ENCODE assay signal across 5 worm cellular contexts in genomic region chrII:12222524-12222923, ce11.
A peak's percentile ranks its signal among the peaks of the same experiment; 100 is the strongest.
TF ChIP-seq lines count a peak whose summit lies in the region.

No protein-coding gene starts in this region.

TF ChIP-seq in whole organism, L1 larva, 84 proteins besides CTCF, POLR2A, EP300 and RAD21 (continues in another document):
- TF ChIP-seq lin-15B (tag; optimal IDR thresholded peaks at IDR 0.05; lab: Kevin White, UChicago) (peak; percentile 15), lir-3 (tag; optimal IDR thresholded peaks at IDR 0.05; lab: Kevin White, UChicago; ENCODE audit: poor library complexity) (no peak), elt-3 (tag; optimal IDR thresholded peaks at IDR 0.05; lab: Kevin White, UChicago) (peak in 2 of 6 experiments; percentile 15 to 56), ceh-90 (tag; optimal IDR thresholded peaks at IDR 0.05; lab: Kevin White, UChicago) (no peak), aha-1 (tag; optimal IDR thresholded peaks at IDR 0.05; lab: Kevin White, UChicago) (no peak), mef-2 (tag; optimal IDR thresholded peaks at IDR 0.05; lab: Kevin White, UChicago) (no peak), snu-23 (GFP tag; optimal IDR thresholded peaks at IDR 0.05; lab: Kevin White, UChicago) (peak; percentile 92), nhr-90 (tag; optimal IDR thresholded peaks at IDR 0.05; lab: Kevin White, UChicago; ENCODE audit: poor library complexity) (peak; percentile 54), fkh-8 (tag; optimal IDR thresholded peaks at IDR 0.05; lab: Kevin White, UChicago) (peak; percentile 77), sup-37 (GFP tag; optimal IDR thresholded peaks at IDR 0.05; lab: Kevin White, UChicago) (peak; percentile 52), nhr-84 (tag; optimal IDR thresholded peaks at IDR 0.05; lab: Kevin White, UChicago) (no peak), aly-2 (tag; optimal IDR thresholded peaks at IDR 0.05; lab: Kevin White, UChicago) (peak; percentile 26), C34B4.2 (tag; optimal IDR thresholded peaks at IDR 0.05; lab: Kevin White, UChicago) (no peak), lin-39 (tag; optimal IDR thresholded peaks at IDR 0.05; lab: Kevin White, UChicago) (no peak), irx-1 (tag; optimal IDR thresholded peaks at IDR 0.05; lab: Kevin White, UChicago) (peak; percentile 56), nhr-85 (tag; lab: Kevin White, UChicago) (peak; percentile 90), skn-1 (tag; optimal IDR thresholded peaks at IDR 0.05; lab: Kevin White, UChicago) (peak; percentile 72), ztf-4 (tag; optimal IDR thresholded peaks at IDR 0.05; lab: Kevin White, UChicago) (peak; percentile 10)

TF ChIP-seq in whole organism, L3 larva, 47 proteins besides CTCF, POLR2A, EP300 and RAD21 (continues in another document):
- TF ChIP-seq nhr-76 (tag; optimal IDR thresholded peaks at IDR 0.05; lab: Kevin White, UChicago) (no peak), lin-39 (tag; optimal IDR thresholded peaks at IDR 0.05; lab: Kevin White, UChicago) (peak; percentile 76), fos-1 (tag; optimal IDR thresholded peaks at IDR 0.05; lab: Kevin White, UChicago) (no peak), nhr-23 (tag; optimal IDR thresholded peaks at IDR 0.05; lab: Kevin White, UChicago) (peak; percentile 65), hmg-11 (tag; optimal IDR thresholded peaks at IDR 0.05; lab: Kevin White, UChicago) (peak; percentile 92), fkh-2 (tag; optimal IDR thresholded peaks at IDR 0.05; lab: Kevin White, UChicago) (no peak), nhr-77 (tag; optimal IDR thresholded peaks at IDR 0.05; lab: Kevin White, UChicago) (no peak), ztf-11 (tag; optimal IDR thresholded peaks at IDR 0.05; lab: Kevin White, UChicago) (no peak), ceh-82 (tag; optimal IDR thresholded peaks at IDR 0.05; lab: Kevin White, UChicago) (no peak), ZK546.5 (tag; optimal IDR thresholded peaks at IDR 0.05; lab: Kevin White, UChicago) (no peak), elt-3 (tag; optimal IDR thresholded peaks at IDR 0.05; lab: Kevin White, UChicago) (no peak), pqm-1 (tag; optimal IDR thresholded peaks at IDR 0.05; lab: Kevin White, UChicago) (no peak), ama-1 (optimal IDR thresholded peaks at IDR 0.05; lab: Kevin White, UChicago) (peak; percentile 5), ceh-16 (tag; optimal IDR thresholded peaks at IDR 0.05; lab: Kevin White, UChicago) (no peak), nhr-43 (tag; optimal IDR thresholded peaks at IDR 0.05; lab: Kevin White, UChicago; ENCODE audit: poor library complexity, severe bottlenecking) (peak; percentile 67), snpc-4 (tag; optimal IDR thresholded peaks at IDR 0.05; lab: Kevin White, UChicago) (peak; percentile 88), nhr-237 (tag; optimal IDR thresholded peaks at IDR 0.05; lab: Kevin White, UChicago) (no peak), unc-62 (GFP tag; optimal IDR thresholded peaks at IDR 0.05; lab: Kevin White, UChicago) (peak; percentile 31), mdl-1 (tag; optimal IDR thresholded peaks at IDR 0.05; lab: Kevin White, UChicago) (no peak), unc-39 (tag; optimal IDR thresholded peaks at IDR 0.05; lab: Kevin White, UChicago) (no peak)

TF ChIP-seq in whole organism, early embryonic, 17 proteins besides CTCF, POLR2A, EP300 and RAD21:
- no peak for TF ChIP-seq pes-1 (GFP tag; IDR thresholded peaks at IDR 0.05; lab: Robert Waterston, UW)
- TF ChIP-seq B0310.2 (tag; optimal IDR thresholded peaks at IDR 0.05; lab: Kevin White, UChicago): no peak
- peak; percentile 50 for TF ChIP-seq F13C5.2 (tag; optimal IDR thresholded peaks at IDR 0.05; lab: Kevin White, UChicago)
- TF ChIP-seq hnd-1 (tag; optimal IDR thresholded peaks at IDR 0.05; lab: Kevin White, UChicago): no peak
- TF ChIP-seq sea-1 (GFP tag; conservative IDR thresholded peaks at IDR 0.05; lab: Robert Waterston, UW): no peak
- TF ChIP-seq tbx-37 (GFP tag; conservative IDR thresholded peaks at IDR 0.05; lab: Robert Waterston, UW): no peak
- TF ChIP-seq aly-1 (tag; optimal IDR thresholded peaks at IDR 0.05; lab: Kevin White, UChicago): peak; percentile 64
- TF ChIP-seq tbx-11 (GFP tag; IDR thresholded peaks at IDR 0.05; lab: Robert Waterston, UW): no peak
- TF ChIP-seq tra-4 (tag; optimal IDR thresholded peaks at IDR 0.05; lab: Kevin White, UChicago): no peak
- TF ChIP-seq ama-1 (optimal IDR thresholded peaks at IDR 0.05; lab: Kevin White, UChicago): no peak
- TF ChIP-seq ceh-13 (GFP tag; optimal IDR thresholded peaks at IDR 0.05; lab: Kevin White, UChicago): no peak
- TF ChIP-seq hmbx-1 (tag; optimal IDR thresholded peaks at IDR 0.05; lab: Kevin White, UChicago): no peak
- no peak for TF ChIP-seq flt-1 (GFP tag; IDR thresholded peaks at IDR 0.05; lab: Robert Waterston, UW)
- TF ChIP-seq hmg-4 (GFP tag; optimal IDR thresholded peaks at IDR 0.05; lab: Kevin White, UChicago): peak; percentile 70
- TF ChIP-seq ceh-36 (tag; optimal IDR thresholded peaks at IDR 0.05; lab: Kevin White, UChicago): no peak
- peak; percentile 22 for TF ChIP-seq ets-7 (tag; optimal IDR thresholded peaks at IDR 0.05; lab: Kevin White, UChicago)
- no peak for TF ChIP-seq scrt-1 (GFP tag; IDR thresholded peaks at IDR 0.05; lab: Robert Waterston, UW)

TF ChIP-seq in whole organism, midembryonic, 9 proteins besides CTCF, POLR2A, EP300 and RAD21:
- peak; percentile 71; the same call in 1 of the 2 replicates for TF ChIP-seq flt-1 (GFP tag; IDR thresholded peaks at IDR 0.05; lab: Robert Waterston, UW)
- TF ChIP-seq cog-1 (tag; optimal IDR thresholded peaks at IDR 0.05; lab: Kevin White, UChicago): peak; percentile 61
- TF ChIP-seq ztf-29 (GFP tag; IDR thresholded peaks at IDR 0.05; lab: Robert Waterston, UW): no peak
- no peak for TF ChIP-seq T22C8.4 (GFP tag; IDR thresholded peaks at IDR 0.05; lab: Robert Waterston, UW)
- TF ChIP-seq tab-1 (GFP tag; IDR thresholded peaks at IDR 0.05; lab: Robert Waterston, UW): 0 out of 2 replicates have a peak, but pooled peaks have one; percentile 61
- no peak; the same call in 1 of the 2 replicates for TF ChIP-seq ztf-23 (GFP tag; IDR thresholded peaks at IDR 0.05; lab: Robert Waterston, UW)

TF ChIP-seq in whole organism, young adult, 124 proteins besides CTCF, POLR2A, EP300 and RAD21 (continues in another document):
- peak; percentile 78; the same call in 1 of the 2 replicates for TF ChIP-seq hmg-1.2 (GFP tag; IDR thresholded peaks at IDR 0.05; lab: Robert Waterston, UW)
- no peak for TF ChIP-seq F57C9.4 (tag; optimal IDR thresholded peaks at IDR 0.05; lab: Kevin White, UChicago)
- TF ChIP-seq aptf-3 (GFP tag; IDR thresholded peaks at IDR 0.05; lab: Robert Waterston, UW): no peak
- TF ChIP-seq ekl-4 (GFP tag; IDR thresholded peaks at IDR 0.05; lab: Robert Waterston, UW): peak; percentile 79
- TF ChIP-seq mxl-1 (tag; optimal IDR thresholded peaks at IDR 0.05; lab: Kevin White, UChicago): no peak
- no peak for TF ChIP-seq sdz-38 (tag; optimal IDR thresholded peaks at IDR 0.05; lab: Kevin White, UChicago)
- peak; percentile 36 for TF ChIP-seq gei-17 (GFP tag; optimal IDR thresholded peaks at IDR 0.05; lab: Kevin White, UChicago)
- peak; percentile 98 for TF ChIP-seq zfh-2 (GFP tag; conservative IDR thresholded peaks at IDR 0.05; lab: Robert Waterston, UW)
- peak; percentile 67; the same call in 1 of the 2 replicates for TF ChIP-seq K11D2.4 (GFP tag; IDR thresholded peaks at IDR 0.05; lab: Robert Waterston, UW)
- TF ChIP-seq mcd-1 (GFP tag; IDR thresholded peaks at IDR 0.05; lab: Robert Waterston, UW): peak; percentile 68
- peak; percentile 30 for TF ChIP-seq nhr-90 (tag; optimal IDR thresholded peaks at IDR 0.05; lab: Kevin White, UChicago)
- peak; percentile 54 for TF ChIP-seq chd-7 (tag; optimal IDR thresholded peaks at IDR 0.05; lab: Kevin White, UChicago)
- peak; percentile 36 for TF ChIP-seq die-1 (tag; optimal IDR thresholded peaks at IDR 0.05; lab: Kevin White, UChicago)
- TF ChIP-seq ztf-18 (tag; optimal IDR thresholded peaks at IDR 0.05; lab: Kevin White, UChicago): peak; percentile 33
- no peak for TF ChIP-seq Y79H2A.3 (GFP tag; conservative IDR thresholded peaks at IDR 0.05; lab: Robert Waterston, UW)
- peak; percentile 79 for TF ChIP-seq nfyb-1 (GFP tag; IDR thresholded peaks at IDR 0.05; lab: Robert Waterston, UW)
- TF ChIP-seq aptf-2 (GFP tag; conservative IDR thresholded peaks at IDR 0.05; lab: Robert Waterston, UW): no peak
- no peak for TF ChIP-seq atf-7 (tag; optimal IDR thresholded peaks at IDR 0.05; lab: Kevin White, UChicago)
- TF ChIP-seq ztf-6 (GFP tag; IDR thresholded peaks at IDR 0.05; lab: Robert Waterston, UW): no peak
- TF ChIP-seq madf-10 (tag; optimal IDR thresholded peaks at IDR 0.05; lab: Kevin White, UChicago): peak; percentile 78
- peak; percentile 10; the same call in 1 of the 2 replicates for TF ChIP-seq F33H1.4 (GFP tag; IDR thresholded peaks at IDR 0.05; lab: Robert Waterston, UW)
- no peak for TF ChIP-seq let-526 (GFP tag; IDR thresholded peaks at IDR 0.05; lab: Robert Waterston, UW)
- peak; percentile 65 for TF ChIP-seq K12H6.12 (tag; optimal IDR thresholded peaks at IDR 0.05; lab: Kevin White, UChicago)
- no peak for TF ChIP-seq F10E7.11 (tag; optimal IDR thresholded peaks at IDR 0.05; lab: Kevin White, UChicago)
- peak; percentile 75 for TF ChIP-seq dox-1 (GFP tag; IDR thresholded peaks at IDR 0.05; lab: Robert Waterston, UW)
- TF ChIP-seq T26A5.8 (tag; optimal IDR thresholded peaks at IDR 0.05; lab: Kevin White, UChicago): no peak
- 0 out of 2 replicates have a peak, but pooled peaks have one; percentile 59 for TF ChIP-seq lin-26 (GFP tag; IDR thresholded peaks at IDR 0.05; lab: Robert Waterston, UW)
- peak; percentile 62 for TF ChIP-seq snpc-4 (GFP tag; optimal IDR thresholded peaks at IDR 0.05; lab: Kevin White, UChicago)
- peak; percentile 50 to 87 (median 81) for TF ChIP-seq snpc-4 (tag; optimal IDR thresholded peaks at IDR 0.05; lab: Kevin White, UChicago)
- no peak for TF ChIP-seq somi-1 (GFP tag; optimal IDR thresholded peaks at IDR 0.05; lab: Kevin White, UChicago)
- TF ChIP-seq F52B5.7 (tag; optimal IDR thresholded peaks at IDR 0.05; lab: Kevin White, UChicago): peak; percentile 30
- TF ChIP-seq ceh-27 (GFP tag; optimal IDR thresholded peaks at IDR 0.05; lab: Kevin White, UChicago): peak; percentile 78
- TF ChIP-seq let-607 (tag; optimal IDR thresholded peaks at IDR 0.05; lab: Kevin White, UChicago): no peak
- peak; percentile 73 for TF ChIP-seq lin-40 (tag; optimal IDR thresholded peaks at IDR 0.05; lab: Kevin White, UChicago)
- TF ChIP-seq C17E4.6 (GFP tag; IDR thresholded peaks at IDR 0.05; lab: Robert Waterston, UW): no peak
- peak; percentile 53 for TF ChIP-seq ztf-26 (tag; optimal IDR thresholded peaks at IDR 0.05; lab: Kevin White, UChicago)
- peak in 1 of 3 experiments; percentile 68 for TF ChIP-seq lin-35 (GFP tag; optimal IDR thresholded peaks at IDR 0.05; lab: Kevin White, UChicago)
- peak; percentile 63 for TF ChIP-seq attf-5 (GFP tag; optimal IDR thresholded peaks at IDR 0.05; lab: Kevin White, UChicago)
- TF ChIP-seq hmg-20 (GFP tag; IDR thresholded peaks at IDR 0.05; lab: Robert Waterston, UW): peak; percentile 19; the same call in 1 of the 2 replicates
- peak; percentile 27 for TF ChIP-seq lin-54 (GFP tag; optimal IDR thresholded peaks at IDR 0.05; lab: Kevin White, UChicago)

Comparison
In these comparisons a context has a peak if more than half of its experiments do, and no peak if none do; other contexts are left out.
1. Of the 8 proteins assayed by ChIP-seq in both whole organism, young adult and whole organism, L1 larva: peak only in whole organism, young adult: none; only in whole organism, L1 larva: dpl-1, efl-1 and unc-130; in both: nhr-90 and snpc-4; in neither: 2; mixed calls (peak in some experiments, not most) for 1.